Fruit fly (Drosophila melanogaster): ENCODE measurements around the gene Ada.
A peak's percentile ranks its signal among the peaks of the same experiment; 100 is the strongest.

Ada gene

DNA sequence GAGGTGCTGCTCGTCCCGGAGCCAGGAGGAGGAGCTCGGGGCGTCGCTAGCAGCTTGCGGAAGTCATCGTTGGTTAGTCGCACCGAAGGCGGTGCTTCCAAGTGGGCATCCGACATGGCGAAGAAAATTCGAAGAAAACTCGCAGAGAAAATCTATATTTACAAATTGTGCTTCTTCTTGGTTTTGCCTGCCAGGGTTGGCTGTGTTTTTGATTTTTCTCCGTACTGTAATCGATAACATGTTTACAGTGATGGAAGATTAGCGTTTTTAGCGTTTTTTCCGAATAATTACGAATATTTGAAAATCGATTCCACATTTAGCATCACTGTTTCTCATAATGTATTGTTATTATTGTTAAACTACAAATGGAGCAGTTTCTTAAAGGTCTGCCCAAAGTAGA, at the start of gene Ada, which contains the start of gene beag (continued):
- no peak for TF ChIP-seq CG2129 (GFP tag; IDR thresholded peaks at IDR 0.05; ENCODE audit: partially characterized antibody)
- peak; percentile 63 for TF ChIP-seq sug (tag; optimal IDR thresholded peaks at IDR 0.05)
- peak; percentile 30 for TF ChIP-seq eyg (GFP tag; optimal IDR thresholded peaks at IDR 0.05)
- TF ChIP-seq ssp (GFP tag; IDR thresholded peaks at IDR 0.05), result no peak
- no peak for TF ChIP-seq CG8290 (GFP tag; optimal IDR thresholded peaks at IDR 0.05)
- TF ChIP-seq CG8290 (tag; optimal IDR thresholded peaks at IDR 0.05), result peak in 1 of 2 experiments; percentile 80
- TF ChIP-seq dpn (GFP tag; optimal IDR thresholded peaks at IDR 0.05), result peak; percentile 22 to 64
- TF ChIP-seq bsh (GFP tag; optimal IDR thresholded peaks at IDR 0.05), result peak in 1 of 2 experiments; percentile 38
- TF ChIP-seq sim (GFP tag; IDR thresholded peaks at IDR 0.05), result no peak
- peak; percentile 30; the same call in 1 of the 2 replicates for TF ChIP-seq lmd (GFP tag; IDR thresholded peaks at IDR 0.05)
- TF ChIP-seq CG12155 (GFP tag; optimal IDR thresholded peaks at IDR 0.05), result peak; percentile 41
- no peak for TF ChIP-seq klu (GFP tag; IDR thresholded peaks at IDR 0.05)
- no peak; the same call in 1 of the 2 replicates for TF ChIP-seq NFAT (GFP tag; IDR thresholded peaks at IDR 0.05)
- peak; percentile 68 for TF ChIP-seq CG10267 (tag; optimal IDR thresholded peaks at IDR 0.05)
- TF ChIP-seq esg (GFP tag; conservative IDR thresholded peaks at IDR 0.05), result no peak
- TF ChIP-seq fd64A (GFP tag; optimal IDR thresholded peaks at IDR 0.05), result no peak
- TF ChIP-seq Trl (optimal IDR thresholded peaks at IDR 0.05), result no peak
- peak; percentile 32 for TF ChIP-seq Trl (GFP tag; optimal IDR thresholded peaks at IDR 0.05)
- TF ChIP-seq CG18764 (GFP tag; optimal IDR thresholded peaks at IDR 0.05), result no peak
- TF ChIP-seq CG15479 (GFP tag; optimal IDR thresholded peaks at IDR 0.05), result no peak
- TF ChIP-seq CG12219 (GFP tag; optimal IDR thresholded peaks at IDR 0.05), result no peak
- TF ChIP-seq cas (GFP tag; IDR thresholded peaks at IDR 0.05), result no peak
- TF ChIP-seq BEAF-32 (GFP tag; optimal IDR thresholded peaks at IDR 0.05), result peak; percentile 55
- TF ChIP-seq bowl (GFP tag; IDR thresholded peaks at IDR 0.05), result no peak
- TF ChIP-seq CG17328 (GFP tag; IDR thresholded peaks at IDR 0.05), result no peak
- peak in 1 of 2 experiments; percentile 14 for TF ChIP-seq Pdp1 (GFP tag; optimal IDR thresholded peaks at IDR 0.05)
- TF ChIP-seq disco-r (GFP tag; optimal IDR thresholded peaks at IDR 0.05), result peak; percentile 33
- TF ChIP-seq pan (optimal IDR thresholded peaks at IDR 0.05), result no peak
- TF ChIP-seq pan (GFP tag; optimal IDR thresholded peaks at IDR 0.05 in 1 of 2, IDR thresholded peaks at IDR 0.05 in 1 of 2), result peak in 1 of 2 experiments; percentile 22
- no peak for TF ChIP-seq CG11504 (tag; optimal IDR thresholded peaks at IDR 0.05)
- TF ChIP-seq br (optimal IDR thresholded peaks at IDR 0.05), result no peak
- TF ChIP-seq yki (optimal IDR thresholded peaks at IDR 0.05), result no peak
- no peak for TF ChIP-seq prd (optimal IDR thresholded peaks at IDR 0.05)
- peak; percentile 46; the same call in 1 of the 3 replicates for TF ChIP-seq prd (GFP tag; IDR thresholded peaks at IDR 0.05)
- TF ChIP-seq sob (GFP tag; IDR thresholded peaks at IDR 0.05), result peak; percentile 52; the same call in 1 of the 2 replicates
- TF ChIP-seq CG2678 (tag; optimal IDR thresholded peaks at IDR 0.05), result no peak
- no peak for TF ChIP-seq CG6765 (GFP tag; optimal IDR thresholded peaks at IDR 0.05)
- no peak for TF ChIP-seq CG43689 (GFP tag; IDR thresholded peaks at IDR 0.05)
- TF ChIP-seq CG3995 (GFP tag; optimal IDR thresholded peaks at IDR 0.05), result peak; percentile 52
- TF ChIP-seq slbo (GFP tag; IDR thresholded peaks at IDR 0.05), result peak; percentile 71
- TF ChIP-seq Asciz (GFP tag; optimal IDR thresholded peaks at IDR 0.05), result no peak
- TF ChIP-seq sna (GFP tag; IDR thresholded peaks at IDR 0.05; ENCODE audit: partially characterized antibody), result peak; percentile 42; the same call in 1 of the 2 replicates
- peak; percentile 67 for TF ChIP-seq lilli (GFP tag; optimal IDR thresholded peaks at IDR 0.05)
- TF ChIP-seq tup (GFP tag; optimal IDR thresholded peaks at IDR 0.05), result no peak
- TF ChIP-seq MBD-R2 (GFP tag; IDR thresholded peaks at IDR 0.05), result peak; percentile 98
- TF ChIP-seq CG7987 (GFP tag; optimal IDR thresholded peaks at IDR 0.05), result peak; percentile 15
- TF ChIP-seq CG31224 (GFP tag; IDR thresholded peaks at IDR 0.05), result no peak
- TF ChIP-seq CG11398 (GFP tag; optimal IDR thresholded peaks at IDR 0.05), result no peak
- no peak for TF ChIP-seq CG17361 (GFP tag; IDR thresholded peaks at IDR 0.05)
- peak; percentile 8; the same call in 1 of the 2 replicates for TF ChIP-seq CG4730 (GFP tag; IDR thresholded peaks at IDR 0.05)
- TF ChIP-seq CG13287 (GFP tag; IDR thresholded peaks at IDR 0.05; ENCODE audit: partially characterized antibody), result peak; percentile 74
- TF ChIP-seq CG4617 (GFP tag; optimal IDR thresholded peaks at IDR 0.05; ENCODE audit: borderline replicate concordance), result peak; percentile 94
- TF ChIP-seq Dfd (GFP tag; optimal IDR thresholded peaks at IDR 0.05), result no peak
